Fruit fly (Drosophila melanogaster): ENCODE data around the gene NimA.

Gene NimA

DNA sequence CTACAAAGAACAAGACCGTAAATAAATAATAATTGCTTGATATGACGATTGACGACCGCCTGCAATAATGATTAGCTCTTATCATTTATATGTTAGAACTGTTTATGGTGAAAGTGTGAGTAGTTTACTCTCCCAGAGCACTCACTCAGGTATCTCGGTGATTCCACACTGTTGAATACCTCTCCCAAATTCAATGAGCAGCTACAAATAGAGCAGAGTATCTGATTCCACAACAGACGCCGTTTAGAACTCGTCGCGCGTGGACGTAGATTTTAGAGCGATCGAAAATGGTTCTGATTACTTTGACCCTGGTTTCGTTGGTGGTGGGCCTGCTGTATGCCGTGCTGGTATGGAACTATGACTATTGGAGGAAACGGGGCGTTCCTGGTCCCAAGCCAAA is 19.7 kb downstream of the NimA start, which contains the start of gene Cyp28a5:
TSS of gene Cyp28a5 (plus strand) at position 230 of the 400 bp plus-strand sequence.
- TF ChIP-seq CG5204 (GFP tag; optimal IDR thresholded peaks at IDR 0.05) (no peak), Hr96 (GFP tag; optimal IDR thresholded peaks at IDR 0.05) (peak; percentile 9), pad (GFP tag; optimal IDR thresholded peaks at IDR 0.05) (no peak), bab1 (GFP tag; optimal IDR thresholded peaks at IDR 0.05) (no peak), CG12768 (GFP tag; optimal IDR thresholded peaks at IDR 0.05) (no peak), CG33017 (tag; optimal IDR thresholded peaks at IDR 0.05) (no peak), cic (GFP tag; optimal IDR thresholded peaks at IDR 0.05) (peak; percentile 33), tj (GFP tag; optimal IDR thresholded peaks at IDR 0.05) (no peak), ovo (GFP tag; optimal IDR thresholded peaks at IDR 0.05) (no peak), Clk (GFP tag; optimal IDR thresholded peaks at IDR 0.05) (no peak), CG14711 (tag; optimal IDR thresholded peaks at IDR 0.05) (no peak), Crg-1 (GFP tag; optimal IDR thresholded peaks at IDR 0.05) (no peak), kay (GFP tag; ENCODE audit: borderline replicate concordance) (peak; percentile 59), CG7101 (tag; optimal IDR thresholded peaks at IDR 0.05) (no peak), CG11617 (GFP tag; optimal IDR thresholded peaks at IDR 0.05) (no peak), Mnt (GFP tag; optimal IDR thresholded peaks at IDR 0.05) (peak; percentile 18), CG7045 (GFP tag; optimal IDR thresholded peaks at IDR 0.05) (no peak), CG1620 (GFP tag; optimal IDR thresholded peaks at IDR 0.05) (no peak), toe (GFP tag; optimal IDR thresholded peaks at IDR 0.05) (no peak), cnc (optimal IDR thresholded peaks at IDR 0.05) (no peak)

DNA sequence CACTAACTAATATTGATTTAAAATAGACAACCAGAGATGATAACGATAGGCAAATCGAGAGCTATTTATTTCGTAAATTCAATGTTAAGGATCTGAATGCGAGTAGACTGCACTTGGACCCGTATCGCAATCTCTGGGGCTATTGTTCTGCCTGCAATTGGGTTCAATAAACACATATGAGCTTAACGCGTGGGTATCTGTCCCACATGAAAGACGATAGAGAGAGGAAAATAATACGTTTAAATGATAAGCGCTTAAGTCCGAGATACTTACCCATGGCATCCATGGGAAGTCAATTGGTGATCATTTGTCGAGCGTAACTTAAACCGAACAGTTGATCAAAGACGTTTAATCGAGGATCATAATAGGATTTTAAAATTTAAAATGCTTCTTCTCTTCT is 22.5 kb downstream of the NimA start, which contains the start of gene NimC2:
TSS of gene NimC2 (plus strand) at position 301 of the 400 bp plus-strand sequence.
- TF ChIP-seq cnc (optimal IDR thresholded peaks at IDR 0.05) (no peak), CG12768 (GFP tag; optimal IDR thresholded peaks at IDR 0.05) (no peak), CG7045 (GFP tag; optimal IDR thresholded peaks at IDR 0.05) (no peak), toe (GFP tag; optimal IDR thresholded peaks at IDR 0.05) (no peak), CG5204 (GFP tag; optimal IDR thresholded peaks at IDR 0.05) (no peak), tj (GFP tag; optimal IDR thresholded peaks at IDR 0.05) (no peak), CG7101 (tag; optimal IDR thresholded peaks at IDR 0.05) (no peak), Mnt (GFP tag; optimal IDR thresholded peaks at IDR 0.05) (no peak), cic (GFP tag; optimal IDR thresholded peaks at IDR 0.05) (no peak), CG33017 (tag; optimal IDR thresholded peaks at IDR 0.05) (no peak), kay (GFP tag; ENCODE audit: borderline replicate concordance) (no peak), pad (GFP tag; optimal IDR thresholded peaks at IDR 0.05) (no peak), Hr96 (GFP tag; optimal IDR thresholded peaks at IDR 0.05) (no peak), ovo (GFP tag; optimal IDR thresholded peaks at IDR 0.05) (no peak), CG14711 (tag; optimal IDR thresholded peaks at IDR 0.05) (no peak), bab1 (GFP tag; optimal IDR thresholded peaks at IDR 0.05) (no peak), Clk (GFP tag; optimal IDR thresholded peaks at IDR 0.05) (no peak), CG11617 (GFP tag; optimal IDR thresholded peaks at IDR 0.05) (no peak), CG1620 (GFP tag; optimal IDR thresholded peaks at IDR 0.05) (no peak), Crg-1 (GFP tag; optimal IDR thresholded peaks at IDR 0.05) (no peak)

DNA sequence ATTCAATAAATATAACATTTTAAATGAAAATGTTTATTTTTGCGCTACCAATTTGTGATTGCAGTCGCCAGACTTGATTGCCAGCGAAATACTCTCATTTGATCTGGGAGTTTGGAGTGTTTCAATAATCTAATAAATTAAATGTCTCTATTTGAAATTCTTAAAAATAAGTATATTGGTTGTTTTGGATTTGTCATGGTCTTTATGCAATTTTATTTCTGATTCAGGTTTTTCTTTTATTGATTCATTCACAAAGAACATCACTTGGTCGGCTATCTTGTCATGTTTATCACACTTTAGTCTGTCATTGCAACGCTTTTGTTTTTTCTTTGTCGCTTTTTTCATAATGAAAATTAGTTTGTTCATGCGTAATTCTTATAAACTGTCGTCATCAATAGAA is 41.6 kb downstream of the NimA start:
- TF ChIP-seq CG7045 (GFP tag; optimal IDR thresholded peaks at IDR 0.05) (no peak), Crg-1 (GFP tag; optimal IDR thresholded peaks at IDR 0.05) (no peak), CG33017 (tag; optimal IDR thresholded peaks at IDR 0.05) (no peak), kay (GFP tag; ENCODE audit: borderline replicate concordance) (no peak), Clk (GFP tag; optimal IDR thresholded peaks at IDR 0.05) (no peak), CG1620 (GFP tag; optimal IDR thresholded peaks at IDR 0.05) (no peak), ovo (GFP tag; optimal IDR thresholded peaks at IDR 0.05) (no peak), Mnt (GFP tag; optimal IDR thresholded peaks at IDR 0.05) (no peak), pad (GFP tag; optimal IDR thresholded peaks at IDR 0.05) (no peak), CG5204 (GFP tag; optimal IDR thresholded peaks at IDR 0.05) (no peak), CG14711 (tag; optimal IDR thresholded peaks at IDR 0.05) (no peak), CG7101 (tag; optimal IDR thresholded peaks at IDR 0.05) (no peak), tj (GFP tag; optimal IDR thresholded peaks at IDR 0.05) (no peak), CG12768 (GFP tag; optimal IDR thresholded peaks at IDR 0.05) (no peak), cnc (optimal IDR thresholded peaks at IDR 0.05) (no peak), cic (GFP tag; optimal IDR thresholded peaks at IDR 0.05) (no peak), CG11617 (GFP tag; optimal IDR thresholded peaks at IDR 0.05) (no peak), bab1 (GFP tag; optimal IDR thresholded peaks at IDR 0.05) (no peak), toe (GFP tag; optimal IDR thresholded peaks at IDR 0.05) (no peak)

DNA sequence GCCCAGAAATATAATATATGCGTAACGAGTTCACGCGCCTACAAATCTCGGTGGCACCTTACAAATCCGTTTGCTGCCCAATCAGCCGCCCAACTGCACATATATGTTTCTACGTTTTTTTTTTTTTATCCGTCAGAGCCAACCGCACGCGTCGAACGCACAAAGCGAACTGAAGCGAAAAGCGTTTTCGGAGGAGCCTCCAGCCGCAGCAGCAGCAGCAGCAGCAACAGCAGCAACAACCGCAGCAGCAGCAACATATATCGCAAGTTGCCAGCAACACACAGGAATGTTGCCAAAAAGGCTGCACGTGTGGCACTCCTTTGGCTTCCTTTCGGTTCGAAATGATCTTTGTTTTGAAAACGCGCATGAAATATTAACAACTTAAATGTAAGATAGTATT is 43.7 kb downstream of the NimA start, which contains the start of gene rk:
TSS of gene rk (minus strand) at position 171 of the 400 bp plus-strand sequence.
- no peak for TF ChIP-seq kay (GFP tag; ENCODE audit: borderline replicate concordance)

DNA sequence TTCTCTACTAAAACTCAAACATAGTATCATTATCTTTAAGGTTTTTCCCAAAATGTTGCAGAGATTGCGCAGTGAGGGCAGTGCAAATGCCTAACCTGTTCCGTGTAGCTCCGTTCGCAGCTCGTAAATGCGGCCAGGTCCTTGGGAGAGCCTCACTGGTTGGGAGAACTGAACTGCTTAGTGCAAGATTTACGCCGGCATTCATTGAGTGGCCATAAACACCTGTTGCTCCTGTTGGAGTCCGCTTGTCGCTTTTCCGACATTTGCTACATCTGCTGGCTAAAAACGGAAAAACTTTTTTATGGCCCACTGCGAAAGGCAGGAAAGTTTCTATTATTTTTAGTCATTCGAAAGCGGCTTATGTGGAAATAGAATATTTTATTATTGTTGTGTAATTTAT is 44.5 kb downstream of the NimA start:
- TF ChIP-seq tj (GFP tag; optimal IDR thresholded peaks at IDR 0.05) (no peak), CG12768 (GFP tag; optimal IDR thresholded peaks at IDR 0.05) (no peak), CG7045 (GFP tag; optimal IDR thresholded peaks at IDR 0.05) (no peak), Hr96 (GFP tag; optimal IDR thresholded peaks at IDR 0.05) (no peak), cnc (optimal IDR thresholded peaks at IDR 0.05) (no peak), bab1 (GFP tag; optimal IDR thresholded peaks at IDR 0.05) (no peak), CG33017 (tag; optimal IDR thresholded peaks at IDR 0.05) (no peak), Clk (GFP tag; optimal IDR thresholded peaks at IDR 0.05) (no peak), Crg-1 (GFP tag; optimal IDR thresholded peaks at IDR 0.05) (no peak), kay (GFP tag; ENCODE audit: borderline replicate concordance) (no peak)

DNA sequence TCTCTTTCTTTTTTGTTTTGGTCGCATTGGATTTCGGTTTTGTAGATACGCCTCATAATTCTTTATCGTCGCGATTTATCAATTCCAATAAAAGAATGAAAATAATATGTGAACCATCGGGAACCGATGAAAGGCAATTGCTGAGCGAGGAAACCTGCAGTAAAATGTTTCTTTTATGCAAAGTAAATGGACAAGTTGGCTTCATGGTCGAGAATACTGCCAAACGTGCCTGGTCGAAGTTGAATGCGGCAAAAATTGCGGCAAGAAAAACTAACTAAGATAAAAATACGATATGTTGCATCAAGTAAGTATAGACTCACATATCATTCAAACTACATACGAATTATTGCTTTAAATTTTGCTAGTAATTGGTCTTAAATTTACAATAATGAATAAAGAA is 50.5 kb downstream of the NimA start, which contains the start of gene CG42692:
TSS of gene CG42692 (plus strand) at position 301 of the 400 bp plus-strand sequence.
- peak; percentile 40 for TF ChIP-seq kay (GFP tag; ENCODE audit: borderline replicate concordance)
- TF ChIP-seq CG14711 (tag; optimal IDR thresholded peaks at IDR 0.05): no peak
